Fruit fly (Drosophila melanogaster): ENCODE measurements around the gene Arfrp1.

- TF ChIP-seq CG10431 (GFP tag; optimal IDR thresholded peaks at IDR 0.05) (no peak), mam (GFP tag; optimal IDR thresholded peaks at IDR 0.05) (peak; percentile 47), zf30C (GFP tag; optimal IDR thresholded peaks at IDR 0.05) (no peak), Xbp1 (GFP tag; optimal IDR thresholded peaks at IDR 0.05) (peak; percentile 45), ATbp (GFP tag; optimal IDR thresholded peaks at IDR 0.05) (peak; percentile 27), CG8765 (GFP tag; IDR thresholded peaks at IDR 0.05) (no peak), btn (GFP tag; optimal IDR thresholded peaks at IDR 0.05) (no peak), Asciz (GFP tag; optimal IDR thresholded peaks at IDR 0.05) (peak; percentile 11), grn (GFP tag; optimal IDR thresholded peaks at IDR 0.05) (no peak)
Measured at dm6 chrX:9120828-9121754, 14.2 kb downstream of the Arfrp1 start.

Data from whole organism, embryonic.